Fruit fly (Drosophila melanogaster) whole organism, embryonic: ENCODE data around the gene CG42699.

Experiments
- Adf1 ChIP-seq: fragments of 200-800 bp; sonication (Bioruptor generic); IDR thresholded peaks from 2 replicates; pipeline ENCODE4 v1.3.6; 2022; ENCODE audit warnings: missing biosample characterization, missing genetic modification characterization
- Aef1 ChIP-seq: fragments of 200-800 bp; sonication (Bioruptor generic); IDR thresholded peaks from 3 replicates; pipeline ENCODE4 v1.3.6; 2022; ENCODE audit warnings: missing biosample characterization, missing genetic modification characterization
- Asciz ChIP-seq: fragments of 200-800 bp; sonication (Bioruptor generic); optimal IDR thresholded peaks from 2 replicates; lab custom pipeline; 2017; ENCODE audit warnings: missing biosample characterization, mild to moderate bottlenecking, missing genetic modification characterization, missing genetic modification reagents
- Atf-2 ChIP-seq: fragments of 200-800 bp; sonication (Bioruptor generic); optimal IDR thresholded peaks from 2 replicates; lab custom pipeline; 2016; ENCODE audit warnings: missing biosample characterization, missing genetic modification characterization
- CG10366 ChIP-seq: fragments of 200-800 bp; sonication (Bioruptor generic); IDR thresholded peaks from 2 replicates; pipeline ENCODE4 v1.3.6; 2022; ENCODE audit warnings: missing biosample characterization, missing genetic modification characterization
- CG10431 ChIP-seq: fragments of 200-800 bp; sonication (Bioruptor generic); optimal IDR thresholded peaks from 3 replicates; lab custom pipeline; 2018; ENCODE audit warnings: missing biosample characterization, mild to moderate bottlenecking, missing genetic modification characterization
- CG10462 ChIP-seq: fragments of 200-800 bp; sonication (Bioruptor generic); optimal IDR thresholded peaks from 2 replicates; lab custom pipeline; 2016; ENCODE audit warnings: missing biosample characterization, missing genetic modification characterization
- CG11398 ChIP-seq: fragments of 200-800 bp; sonication (Bioruptor generic); optimal IDR thresholded peaks from 2 replicates; lab custom pipeline; 2016; ENCODE audit warnings: missing biosample characterization, missing genetic modification characterization
- CG12744 ChIP-seq: fragments of 200-800 bp; sonication (Bioruptor generic); optimal IDR thresholded peaks from 2 replicates; lab custom pipeline; 2016; ENCODE audit warnings: missing biosample characterization, missing genetic modification characterization
- CG1647 ChIP-seq: fragments of 200-800 bp; sonication (Bioruptor generic); optimal IDR thresholded peaks from 3 replicates; lab custom pipeline; 2016; ENCODE audit warnings: missing biosample characterization, missing genetic modification characterization
- CG17328 ChIP-seq: fragments of 200-800 bp; sonication (Bioruptor generic); IDR thresholded peaks from 2 replicates; pipeline ENCODE4 v1.3.6; 2022; ENCODE audit warnings: missing biosample characterization, missing genetic modification characterization
- CG3065 ChIP-seq: fragments of 200-800 bp; sonication (Bioruptor generic); optimal IDR thresholded peaks from 2 replicates; lab custom pipeline; 2016; ENCODE audit warnings: missing biosample characterization, missing genetic modification characterization
- CG34224 ChIP-seq: fragments of 200-800 bp; sonication (Bioruptor generic); IDR thresholded peaks from 3 replicates; pipeline ENCODE4 v1.3.6; 2022; ENCODE audit warnings: missing biosample characterization, missing genetic modification characterization; ENCODE audit not compliant: partially characterized antibody
- CG4820 ChIP-seq: fragments of 200-800 bp; sonication (Bioruptor generic); optimal IDR thresholded peaks from 3 replicates; lab custom pipeline; 2016; ENCODE audit warnings: missing biosample characterization, missing genetic modification characterization
- CG5180 ChIP-seq: fragments of 200-800 bp; sonication (Bioruptor generic); optimal IDR thresholded peaks from 3 replicates; lab custom pipeline; 2017; ENCODE audit warnings: missing biosample characterization, missing genetic modification characterization, mild to moderate bottlenecking, moderate library complexity, missing genetic modification reagents
- CG6272 ChIP-seq: fragments of 200-800 bp; sonication (Bioruptor generic); IDR thresholded peaks from 2 replicates; pipeline ENCODE4 v1.3.6; 2022; ENCODE audit warnings: missing biosample characterization, missing genetic modification characterization
- CG6813 ChIP-seq: fragments of 200-800 bp; sonication (Bioruptor generic); optimal IDR thresholded peaks from 2 replicates; lab custom pipeline; 2017; ENCODE audit warnings: missing biosample characterization, missing genetic modification characterization, mild to moderate bottlenecking, moderate library complexity, missing genetic modification reagents
- CG6854 ChIP-seq: fragments of 200-800 bp; sonication (Bioruptor generic); optimal IDR thresholded peaks from 3 replicates; lab custom pipeline; 2017; ENCODE audit warnings: missing biosample characterization, mild to moderate bottlenecking, missing genetic modification characterization
- CG7928 ChIP-seq: fragments of 200-800 bp; sonication (Bioruptor generic); optimal IDR thresholded peaks from 2 replicates; lab custom pipeline; 2017; ENCODE audit warnings: missing biosample characterization, mild to moderate bottlenecking, missing genetic modification characterization
- CG9817 ChIP-seq: fragments of 200-800 bp; sonication (Bioruptor generic); optimal IDR thresholded peaks from 2 replicates; lab custom pipeline; 2018; ENCODE audit warnings: missing biosample characterization, mild to moderate bottlenecking, missing genetic modification characterization, moderate library complexity
- Chrac-16 ChIP-seq: fragments of 200-800 bp; sonication (Bioruptor generic); optimal IDR thresholded peaks from 3 replicates; lab custom pipeline; 2016; ENCODE audit warnings: missing biosample characterization, missing genetic modification characterization
- Dek ChIP-seq: fragments of 200-800 bp; sonication (Bioruptor generic); optimal IDR thresholded peaks from 3 replicates; lab custom pipeline; 2019; ENCODE audit warnings: missing biosample characterization, mild to moderate bottlenecking, missing genetic modification characterization, moderate library complexity
- Dp ChIP-seq: fragments of 200-800 bp; sonication (Bioruptor generic); optimal IDR thresholded peaks from 2 replicates; lab custom pipeline; 2018; ENCODE audit warnings: missing biosample characterization, mild to moderate bottlenecking, missing genetic modification characterization, moderate library complexity
- Elba2 ChIP-seq: fragments of 200-800 bp; sonication (Bioruptor generic); optimal IDR thresholded peaks from 3 replicates; lab custom pipeline; 2016; ENCODE audit warnings: missing biosample characterization, missing genetic modification characterization
- Fer3 ChIP-seq: fragments of 200-800 bp; sonication (Bioruptor generic); optimal IDR thresholded peaks from 2 replicates; lab custom pipeline; 2018; ENCODE audit warnings: missing biosample characterization, mild to moderate bottlenecking, missing genetic modification characterization, moderate library complexity
- GATAe ChIP-seq: fragments of 200-800 bp; sonication (Bioruptor generic); conservative IDR thresholded peaks from 2 replicates; pipeline ENCODE4 v1.3.6; 2022; ENCODE audit warnings: missing biosample characterization, missing genetic modification characterization
- Hand ChIP-seq: fragments of 200-800 bp; sonication (Bioruptor generic); optimal IDR thresholded peaks from 2 replicates; lab custom pipeline; 2017; ENCODE audit warnings: mild to moderate bottlenecking, missing biosample characterization, missing genetic modification reagents, missing genetic modification characterization
- NK7.1 ChIP-seq: fragments of 200-800 bp; sonication (Bioruptor generic); optimal IDR thresholded peaks from 3 replicates; lab custom pipeline; 2016; ENCODE audit warnings: missing biosample characterization, missing genetic modification characterization
- Optix ChIP-seq: fragments of 200-800 bp; sonication (Bioruptor generic); IDR thresholded peaks from 3 replicates; pipeline ENCODE4 v1.3.6; 2022; ENCODE audit warnings: missing biosample characterization, missing genetic modification characterization
- Pdp1 ChIP-seq, 2 experiments: fragments of 200-800 bp; sonication (Bioruptor generic); optimal IDR thresholded peaks; 3 replicates each; lab custom pipeline; 2016; ENCODE audit warnings: missing biosample characterization in 2 of 2, missing genetic modification characterization in 2 of 2, mild to moderate bottlenecking in 1 of 2, moderate library complexity in 1 of 2
- Ptx1 ChIP-seq: fragments of 200-800 bp; sonication (Bioruptor generic); IDR thresholded peaks from 2 replicates; pipeline ENCODE4 v1.3.6; 2022; ENCODE audit warnings: missing biosample characterization, missing genetic modification characterization
- Scr ChIP-seq: fragments of 200-800 bp; sonication (Bioruptor generic); IDR thresholded peaks from 2 replicates; pipeline ENCODE4 v1.3.6; 2022; ENCODE audit warnings: missing biosample characterization, missing genetic modification characterization; ENCODE audit not compliant: partially characterized antibody
- Sox100B ChIP-seq: fragments of 200-800 bp; sonication (Bioruptor generic); optimal IDR thresholded peaks from 3 replicates; lab custom pipeline; 2018; ENCODE audit warnings: missing biosample characterization, mild to moderate bottlenecking, missing genetic modification characterization
- ara ChIP-seq: fragments of 200-800 bp; sonication (Bioruptor generic); IDR thresholded peaks from 2 replicates; pipeline ENCODE4 v1.3.6; 2022; ENCODE audit warnings: missing biosample characterization, missing genetic modification characterization
- bcd ChIP-seq: fragments of 200-800 bp; sonication (Bioruptor generic); optimal IDR thresholded peaks from 2 replicates; lab custom pipeline; 2017; ENCODE audit warnings: missing biosample characterization, mild to moderate bottlenecking, missing genetic modification characterization
- cad ChIP-seq: fragments of >200 bp; optimal IDR thresholded peaks from 2 replicates; lab custom pipeline; 2017; ENCODE audit warnings: missing biosample characterization, missing genetic modification characterization
- croc ChIP-seq: fragments of 200-800 bp; sonication (Bioruptor generic); conservative IDR thresholded peaks from 3 replicates; pipeline ENCODE4 v1.3.6; 2022; ENCODE audit warnings: missing biosample characterization, missing genetic modification characterization
- dysf ChIP-seq: fragments of 200-800 bp; sonication (Bioruptor generic); IDR thresholded peaks from 3 replicates; pipeline ENCODE4 v1.3.6; 2022; ENCODE audit warnings: missing biosample characterization, missing genetic modification characterization
- gcm2 ChIP-seq: fragments of 200-800 bp; sonication (Bioruptor generic); optimal IDR thresholded peaks from 2 replicates; lab custom pipeline; 2016; ENCODE audit warnings: missing biosample characterization, missing genetic modification characterization
- jing ChIP-seq: fragments of 200-800 bp; sonication (Bioruptor generic); optimal IDR thresholded peaks from 2 replicates; lab custom pipeline; 2018; ENCODE audit warnings: missing biosample characterization, mild to moderate bottlenecking, missing genetic modification characterization
- kay ChIP-seq: fragments of 200-800 bp; sonication (Bioruptor generic); optimal IDR thresholded peaks from 2 replicates; lab custom pipeline; 2016; ENCODE audit warnings: missing biosample characterization, missing genetic modification characterization
- ken ChIP-seq: fragments of 200-800 bp; sonication (Bioruptor generic); IDR thresholded peaks from 3 replicates; pipeline ENCODE4 v1.3.6; 2022; ENCODE audit warnings: missing biosample characterization, missing genetic modification characterization
- maf-S ChIP-seq: fragments of 200-800 bp; sonication (Bioruptor generic); optimal IDR thresholded peaks from 2 replicates; lab custom pipeline; 2016; ENCODE audit warnings: missing biosample characterization, missing genetic modification characterization
- nmo ChIP-seq: fragments of 200-800 bp; sonication (Bioruptor generic); optimal IDR thresholded peaks from 2 replicates; lab custom pipeline; 2018; ENCODE audit warnings: missing biosample characterization, mild to moderate bottlenecking, missing genetic modification characterization, moderate library complexity
- nom ChIP-seq: fragments of 200-800 bp; sonication (Bioruptor generic); optimal IDR thresholded peaks from 2 replicates; lab custom pipeline; 2017; ENCODE audit warnings: missing biosample characterization, missing genetic modification characterization, mild to moderate bottlenecking, moderate library complexity, missing genetic modification reagents
- oc ChIP-seq: fragments of 200-800 bp; sonication (Bioruptor generic); optimal IDR thresholded peaks from 2 replicates; lab custom pipeline; 2018; ENCODE audit warnings: missing biosample characterization, mild to moderate bottlenecking, missing genetic modification characterization, moderate library complexity
- sug ChIP-seq: fragments of 200-800 bp; optimal IDR thresholded peaks from 2 replicates; lab custom pipeline; 2019; ENCODE audit warnings: missing biosample characterization, mild to moderate bottlenecking, missing genetic modification characterization, moderate library complexity
- tap ChIP-seq: fragments of 200-800 bp; optimal IDR thresholded peaks from 3 replicates; lab custom pipeline; 2019; ENCODE audit warnings: missing biosample characterization, mild to moderate bottlenecking, missing genetic modification characterization, moderate library complexity
- twi ChIP-seq: fragments of 200-800 bp; optimal IDR thresholded peaks from 2 replicates; lab custom pipeline; 2019; ENCODE audit warnings: missing biosample characterization, mild to moderate bottlenecking, missing genetic modification characterization, moderate library complexity
- wor ChIP-seq: fragments of 200-800 bp; sonication (Bioruptor generic); IDR thresholded peaks from 2 replicates; pipeline ENCODE4 v1.3.6; 2022; ENCODE audit warnings: missing biosample characterization, missing genetic modification characterization

CG42699 gene

DNA sequence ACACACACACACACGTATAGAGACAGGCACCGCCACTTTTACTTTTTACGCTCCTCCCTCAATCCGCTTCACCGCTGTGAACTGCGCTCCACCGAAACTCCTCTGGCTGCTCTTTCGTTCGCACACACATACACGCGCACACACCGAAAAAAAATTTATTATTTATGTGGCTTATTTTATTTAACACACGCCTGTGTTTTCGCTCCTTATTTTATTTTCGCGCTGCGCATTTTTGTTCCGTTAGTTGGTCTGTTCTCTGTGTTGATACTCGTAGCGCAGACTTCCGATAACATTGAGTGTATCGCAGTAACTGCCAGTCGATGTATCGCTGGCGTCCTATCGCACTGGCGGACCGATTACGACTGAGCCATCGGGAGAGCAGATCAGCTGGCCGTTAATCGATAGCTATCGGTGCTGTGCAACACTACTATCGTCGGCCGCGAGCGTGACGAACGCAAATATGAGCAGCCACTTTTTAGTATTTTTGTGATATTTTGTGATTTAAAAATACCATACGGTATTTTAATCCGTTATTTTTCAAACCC, 26.6 kb upstream of the CG42699 start, which contains the start of gene Snx27 (continued):
- TF ChIP-seq NK7.1 (GFP tag; lab: Kevin White, UChicago) (no peak), jing (GFP tag; lab: Kevin White, UChicago) (no peak), CG6272 (GFP tag; lab: Robert Waterston, UW) (peak; percentile 71), GATAe (GFP tag; lab: Robert Waterston, UW) (no peak), CG9817 (tag; lab: Kevin White, UChicago) (peak; percentile 33), CG6854 (GFP tag; lab: Kevin White, UChicago) (peak; percentile 46), CG5180 (GFP tag; lab: Kevin White, UChicago) (no peak), ara (GFP tag; lab: Robert Waterston, UW) (no peak), Fer3 (tag; lab: Kevin White, UChicago) (peak; percentile 9), CG10462 (no peak), CG7928 (GFP tag; lab: Kevin White, UChicago) (peak; percentile 56), sug (tag; lab: Kevin White, UChicago) (peak; percentile 37), Hand (GFP tag; lab: Kevin White, UChicago) (peak; percentile 36), CG10431 (GFP tag; lab: Kevin White, UChicago) (peak; percentile 46), Scr (GFP tag; lab: Robert Waterston, UW) (peak; percentile 99), bcd (GFP tag; lab: Kevin White, UChicago) (peak; percentile 53), Aef1 (GFP tag; lab: Robert Waterston, UW) (peak; percentile 36; the same call in 1 of the 3 replicates), CG10366 (GFP tag; lab: Robert Waterston, UW) (peak; percentile 22; the same call in 1 of the 2 replicates), dysf (GFP tag; lab: Robert Waterston, UW) (peak; percentile 60; the same call in 2 of the 3 replicates), nmo (GFP tag; lab: Kevin White, UChicago) (peak; percentile 65), gcm2 (no peak), CG4820 (no peak), maf-S (GFP tag; lab: Kevin White, UChicago) (peak; percentile 57), tap (no peak), Asciz (GFP tag; lab: Kevin White, UChicago) (no peak), croc (GFP tag; lab: Robert Waterston, UW) (no peak), Optix (no peak), cad (GFP tag; lab: Kevin White, UChicago) (no peak), CG17328 (peak; percentile 31; the same call in 1 of the 2 replicates), nom (GFP tag; lab: Kevin White, UChicago) (peak; percentile 36), Elba2 (no peak), Dek (tag; lab: Kevin White, UChicago) (peak; percentile 47), Atf-2 (peak; percentile 10), Chrac-16 (GFP tag; lab: Kevin White, UChicago) (peak; percentile 12), ken (GFP tag; lab: Robert Waterston, UW) (peak; percentile 60), kay (GFP tag; lab: Kevin White, UChicago) (no peak), CG12744 (GFP tag; lab: Kevin White, UChicago) (peak; percentile 9), CG11398 (no peak), Sox100B (GFP tag; lab: Kevin White, UChicago) (no peak), twi (no peak), CG3065 (GFP tag; lab: Kevin White, UChicago) (no peak), Adf1 (GFP tag; lab: Robert Waterston, UW) (0 out of 2 replicates have a peak, but pooled peaks have one; percentile 5), Ptx1 (peak; percentile 54), oc (tag; lab: Kevin White, UChicago) (peak; percentile 47), CG6813 (peak; percentile 17), Dp (peak; percentile 70), CG1647 (peak; percentile 60), Pdp1 (GFP tag; optimal IDR thresholded peaks at IDR 0.05; lab: Kevin White, UChicago) (peak; percentile 11 to 74), CG34224 (GFP tag; lab: Robert Waterston, UW) (peak; percentile 99), wor (GFP tag; lab: Robert Waterston, UW) (no peak)
